Worm (Caenorhabditis elegans): ENCODE data around the gene F58H1.8.

DNA sequence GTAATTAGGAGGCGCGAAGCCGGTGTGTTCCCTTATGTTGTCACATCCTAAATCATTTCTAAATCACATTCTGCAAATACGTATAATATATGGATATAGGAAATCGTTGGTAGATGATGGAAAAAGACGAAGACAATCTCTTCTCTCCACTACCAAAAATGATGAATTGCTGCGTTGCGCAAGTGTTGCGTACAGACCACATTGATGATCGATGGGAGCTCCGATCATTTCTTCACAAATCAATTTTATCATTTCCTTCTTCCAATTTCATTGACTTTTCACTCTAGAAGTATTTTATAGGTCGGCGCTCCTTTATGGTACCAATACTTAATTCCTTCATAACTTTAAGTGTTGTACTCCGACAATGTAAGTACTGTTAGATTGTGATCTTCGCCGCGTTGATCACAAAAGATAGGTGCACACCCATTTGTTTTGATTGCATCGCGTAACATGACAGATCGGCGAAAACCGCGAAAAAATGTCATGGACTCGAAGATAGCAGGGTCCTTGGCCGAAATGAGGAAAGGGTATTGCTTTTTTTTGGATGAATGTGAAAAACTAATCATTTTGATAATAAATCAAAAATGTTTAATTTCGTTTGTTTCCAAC lies 14.7 kb downstream of the F58H1.8 start:
- no peak for TF ChIP-seq ama-1 (optimal IDR thresholded peaks at IDR 0.05)
- TF ChIP-seq F13C5.2 (tag; optimal IDR thresholded peaks at IDR 0.05) = no peak
- TF ChIP-seq tbx-11 (GFP tag; IDR thresholded peaks at IDR 0.05) = no peak
- TF ChIP-seq B0310.2 (tag; optimal IDR thresholded peaks at IDR 0.05) = no peak
- TF ChIP-seq ceh-13 (GFP tag; optimal IDR thresholded peaks at IDR 0.05) = no peak
- TF ChIP-seq pes-1 (GFP tag; IDR thresholded peaks at IDR 0.05) = no peak
- no peak for TF ChIP-seq aly-1 (tag; optimal IDR thresholded peaks at IDR 0.05)

Data from whole organism, early embryonic.